Worm (Caenorhabditis elegans) whole organism, midembryonic: Measurements from ENCODE around the gene F49F1.7.

Experiments used
- cog-1 ChIP-seq: sonication (generic microtip); optimal IDR thresholded peaks from 2 replicates; lab custom pipeline; 2016; ENCODE audit warnings: missing genetic modification characterization, missing compliant biosample characterization
- klf-2 ChIP-seq: fragments of 200-800 bp; sonication (Bioruptor generic); conservative IDR thresholded peaks from 2 replicates; pipeline ENCODE4 v1.3.6; 2022; ENCODE audit warnings: missing genetic modification reagents, missing genetic modification characterization, missing compliant biosample characterization
- med-1 ChIP-seq: sonication (generic microtip); optimal IDR thresholded peaks from 2 replicates; lab custom pipeline; 2017; ENCODE audit warnings: missing genetic modification characterization, mild to moderate bottlenecking, missing compliant biosample characterization, antibody characterized with exemption, missing genetic modification reagents; ENCODE audit not compliant: insufficient read depth
- ref-1 ChIP-seq: fragments of 200-800 bp; sonication (Bioruptor generic); conservative IDR thresholded peaks from 2 replicates; pipeline ENCODE4 v1.3.6; 2022; ENCODE audit warnings: missing genetic modification reagents, missing genetic modification characterization, missing compliant biosample characterization
- tab-1 ChIP-seq: fragments of 200-800 bp; sonication (Bioruptor generic); IDR thresholded peaks from 2 replicates; pipeline ENCODE4 v1.3.6; 2022; ENCODE audit warnings: missing genetic modification characterization, missing compliant biosample characterization
- ztf-29 ChIP-seq: fragments of 200-800 bp; sonication (Bioruptor generic); IDR thresholded peaks from 2 replicates; pipeline ENCODE4 v1.3.6; 2022; ENCODE audit warnings: missing genetic modification reagents, missing genetic modification characterization, missing compliant biosample characterization

- TF ChIP-seq cog-1 (tag; lab: Kevin White, UChicago) (no peak), med-1 (GFP tag; lab: Kevin White, UChicago) (no peak), tab-1 (GFP tag; lab: Robert Waterston, UW) (no peak), klf-2 (GFP tag; lab: Robert Waterston, UW) (no peak), ztf-29 (GFP tag; lab: Robert Waterston, UW) (no peak), ref-1 (GFP tag; lab: Robert Waterston, UW) (no peak)
Measured at ce11 chrIV:4080846-4081245, 44.7 kb downstream of the F49F1.7 start, which contains the start of the genes C35B1.9 and C35B1.3.
